Fruit fly (Drosophila melanogaster): ENCODE results near the gene CG9922.

Gene CG9922

dm6 chr3R:14035924-14036448 lies at the start of gene CG9922:
CG9922 (minus strand) TSS chr3R:14036398.
- no peak for TF ChIP-seq usp (GFP tag; optimal IDR thresholded peaks at IDR 0.05)
- TF ChIP-seq CG8478 (optimal IDR thresholded peaks at IDR 0.05): no peak
- TF ChIP-seq psq (optimal IDR thresholded peaks at IDR 0.05): no peak
- no peak for TF ChIP-seq EcR (GFP tag; optimal IDR thresholded peaks at IDR 0.05)
- no peak for TF ChIP-seq Dll (optimal IDR thresholded peaks at IDR 0.05)
- TF ChIP-seq pan (optimal IDR thresholded peaks at IDR 0.05): no peak

- TF ChIP-seq pan (optimal IDR thresholded peaks at IDR 0.05): no peak
- TF ChIP-seq psq (optimal IDR thresholded peaks at IDR 0.05): no peak
- TF ChIP-seq Dll (optimal IDR thresholded peaks at IDR 0.05): no peak
- TF ChIP-seq EcR (GFP tag; optimal IDR thresholded peaks at IDR 0.05): no peak
- TF ChIP-seq CG8478 (optimal IDR thresholded peaks at IDR 0.05): no peak
- TF ChIP-seq usp (GFP tag; optimal IDR thresholded peaks at IDR 0.05): no peak
Measured at dm6 chr3R:14085555-14085954, 49.4 kb upstream of the CG9922 start.

- TF ChIP-seq Dll (optimal IDR thresholded peaks at IDR 0.05) (no peak), pan (optimal IDR thresholded peaks at IDR 0.05) (no peak), EcR (GFP tag; optimal IDR thresholded peaks at IDR 0.05) (no peak), psq (optimal IDR thresholded peaks at IDR 0.05) (no peak), CG8478 (optimal IDR thresholded peaks at IDR 0.05) (no peak), usp (GFP tag; optimal IDR thresholded peaks at IDR 0.05) (no peak)
Measured at dm6 chr3R:14081526-14081925, 45.3 kb upstream of the CG9922 start.

- no peak for TF ChIP-seq EcR (GFP tag; optimal IDR thresholded peaks at IDR 0.05)
- no peak for TF ChIP-seq psq (optimal IDR thresholded peaks at IDR 0.05)
- TF ChIP-seq usp (GFP tag; optimal IDR thresholded peaks at IDR 0.05): no peak
- TF ChIP-seq pan (optimal IDR thresholded peaks at IDR 0.05): no peak
- TF ChIP-seq Dll (optimal IDR thresholded peaks at IDR 0.05): no peak
- no peak for TF ChIP-seq CG8478 (optimal IDR thresholded peaks at IDR 0.05)
Measured at dm6 chr3R:14077026-14077425, 40.8 kb upstream of the CG9922 start.

- TF ChIP-seq EcR (GFP tag; optimal IDR thresholded peaks at IDR 0.05): no peak
- no peak for TF ChIP-seq CG8478 (optimal IDR thresholded peaks at IDR 0.05)
- no peak for TF ChIP-seq Dll (optimal IDR thresholded peaks at IDR 0.05)
Measured at dm6 chr3R:14070664-14071063, 34.5 kb upstream of the CG9922 start.

dm6 chr3R:14070096-14070495 lies 33.9 kb upstream of the CG9922 start:
- TF ChIP-seq EcR (GFP tag; optimal IDR thresholded peaks at IDR 0.05) (no peak), CG8478 (optimal IDR thresholded peaks at IDR 0.05) (no peak), pan (optimal IDR thresholded peaks at IDR 0.05) (no peak), usp (GFP tag; optimal IDR thresholded peaks at IDR 0.05) (no peak), psq (optimal IDR thresholded peaks at IDR 0.05) (no peak), Dll (optimal IDR thresholded peaks at IDR 0.05) (no peak)

- TF ChIP-seq EcR (GFP tag; optimal IDR thresholded peaks at IDR 0.05): no peak
- no peak for TF ChIP-seq pan (optimal IDR thresholded peaks at IDR 0.05)
- no peak for TF ChIP-seq CG8478 (optimal IDR thresholded peaks at IDR 0.05)
- no peak for TF ChIP-seq psq (optimal IDR thresholded peaks at IDR 0.05)
- no peak for TF ChIP-seq Dll (optimal IDR thresholded peaks at IDR 0.05)
- TF ChIP-seq usp (GFP tag; optimal IDR thresholded peaks at IDR 0.05): no peak
Measured at dm6 chr3R:14067904-14068636, 31.9 kb upstream of the CG9922 start.

- TF ChIP-seq Dll (optimal IDR thresholded peaks at IDR 0.05): no peak
- no peak for TF ChIP-seq EcR (GFP tag; optimal IDR thresholded peaks at IDR 0.05)
- no peak for TF ChIP-seq pan (optimal IDR thresholded peaks at IDR 0.05)
- no peak for TF ChIP-seq CG8478 (optimal IDR thresholded peaks at IDR 0.05)
- TF ChIP-seq psq (optimal IDR thresholded peaks at IDR 0.05): no peak
- TF ChIP-seq usp (GFP tag; optimal IDR thresholded peaks at IDR 0.05): no peak
Measured at dm6 chr3R:14065241-14065640, 29.0 kb upstream of the CG9922 start.

- TF ChIP-seq pan (optimal IDR thresholded peaks at IDR 0.05) (no peak), EcR (GFP tag; optimal IDR thresholded peaks at IDR 0.05) (no peak), CG8478 (optimal IDR thresholded peaks at IDR 0.05) (no peak), usp (GFP tag; optimal IDR thresholded peaks at IDR 0.05) (no peak), psq (optimal IDR thresholded peaks at IDR 0.05) (no peak), Dll (optimal IDR thresholded peaks at IDR 0.05) (no peak)
Measured at dm6 chr3R:14064158-14064969, 28.2 kb upstream of the CG9922 start.

dm6 chr3R:14062869-14063543 lies 26.8 kb upstream of the CG9922 start:
- no peak for TF ChIP-seq usp (GFP tag; optimal IDR thresholded peaks at IDR 0.05)
- no peak for TF ChIP-seq pan (optimal IDR thresholded peaks at IDR 0.05)
- TF ChIP-seq EcR (GFP tag; optimal IDR thresholded peaks at IDR 0.05): no peak
- no peak for TF ChIP-seq CG8478 (optimal IDR thresholded peaks at IDR 0.05)
- TF ChIP-seq psq (optimal IDR thresholded peaks at IDR 0.05): no peak
- no peak for TF ChIP-seq Dll (optimal IDR thresholded peaks at IDR 0.05)

- TF ChIP-seq Dll (optimal IDR thresholded peaks at IDR 0.05): no peak
- TF ChIP-seq psq (optimal IDR thresholded peaks at IDR 0.05): no peak
- TF ChIP-seq EcR (GFP tag; optimal IDR thresholded peaks at IDR 0.05): no peak
- TF ChIP-seq pan (optimal IDR thresholded peaks at IDR 0.05): no peak
- TF ChIP-seq usp (GFP tag; optimal IDR thresholded peaks at IDR 0.05): no peak
Measured at dm6 chr3R:14061988-14062868, 26.0 kb upstream of the CG9922 start.

Measured in whole organism.